Worm (Caenorhabditis elegans) whole organism, midembryonic: Measurements from ENCODE around the gene sru-40.

Experiments used
- T22C8.4 ChIP-seq: fragments of 200-800 bp; sonication (Bioruptor generic); IDR thresholded peaks from 2 replicates; pipeline ENCODE4 v1.3.6; 2022; ENCODE audit warnings: missing genetic modification characterization, missing compliant biosample characterization
- flt-1 ChIP-seq: fragments of 200-800 bp; sonication (Bioruptor generic); IDR thresholded peaks from 2 replicates; pipeline ENCODE4 v1.3.6; 2022; ENCODE audit warnings: missing genetic modification characterization, missing compliant biosample characterization
- klf-2 ChIP-seq: fragments of 200-800 bp; sonication (Bioruptor generic); conservative IDR thresholded peaks from 2 replicates; pipeline ENCODE4 v1.3.6; 2022; ENCODE audit warnings: missing genetic modification reagents, missing genetic modification characterization, missing compliant biosample characterization
- ref-1 ChIP-seq: fragments of 200-800 bp; sonication (Bioruptor generic); conservative IDR thresholded peaks from 2 replicates; pipeline ENCODE4 v1.3.6; 2022; ENCODE audit warnings: missing genetic modification reagents, missing genetic modification characterization, missing compliant biosample characterization
- ztf-23 ChIP-seq: fragments of 200-800 bp; sonication (Bioruptor generic); IDR thresholded peaks from 2 replicates; pipeline ENCODE4 v1.3.6; 2022; ENCODE audit warnings: missing genetic modification reagents, missing genetic modification characterization, missing compliant biosample characterization

- no peak for TF ChIP-seq klf-2 (GFP tag; lab: Robert Waterston, UW)
- no peak for TF ChIP-seq flt-1 (GFP tag; lab: Robert Waterston, UW)
- TF ChIP-seq ref-1, result no peak
- no peak for TF ChIP-seq ztf-23 (GFP tag; lab: Robert Waterston, UW)
- no peak for TF ChIP-seq T22C8.4 (GFP tag; lab: Robert Waterston, UW)
Observed at ce11 chrV:9856978-9857377, 23.2 kb upstream of the sru-40 start.
